Fruit fly (Drosophila melanogaster) whole organism, embryonic: ENCODE results near the gene Bap60.

Source experiments
- Atf-2 ChIP-seq: fragments of 200-800 bp; sonication (Bioruptor generic); optimal IDR thresholded peaks from 2 replicates; lab custom pipeline; 2016; ENCODE audit warnings: missing biosample characterization, missing genetic modification characterization
- Atf3 ChIP-seq: fragments of 200-800 bp; sonication (Bioruptor generic); optimal IDR thresholded peaks from 3 replicates; lab custom pipeline; 2016; ENCODE audit warnings: missing biosample characterization, missing genetic modification characterization
- Bteb2 ChIP-seq: fragments of 200-800 bp; sonication (Bioruptor generic); optimal IDR thresholded peaks from 2 replicates; lab custom pipeline; 2016; ENCODE audit warnings: missing biosample characterization, missing genetic modification characterization
- CG11247 ChIP-seq: fragments of 200-800 bp; sonication (Bioruptor generic); IDR thresholded peaks from 2 replicates; pipeline ENCODE4 v1.3.6; 2022; ENCODE audit warnings: missing biosample characterization, missing genetic modification characterization
- CG11560 ChIP-seq: fragments of 200-800 bp; sonication (Bioruptor generic); IDR thresholded peaks from 3 replicates; pipeline ENCODE4 v1.3.6; 2022; ENCODE audit warnings: missing biosample characterization, missing genetic modification characterization
- CG11695 ChIP-seq: fragments of 200-800 bp; sonication (Bioruptor generic); IDR thresholded peaks from 3 replicates; pipeline ENCODE4 v1.3.6; 2022; ENCODE audit warnings: missing biosample characterization, missing genetic modification characterization
- CG12744 ChIP-seq: fragments of 200-800 bp; sonication (Bioruptor generic); optimal IDR thresholded peaks from 2 replicates; lab custom pipeline; 2016; ENCODE audit warnings: missing biosample characterization, missing genetic modification characterization
- CG13123 ChIP-seq: fragments of 200-800 bp; sonication (Bioruptor generic); optimal IDR thresholded peaks from 2 replicates; lab custom pipeline; 2016; ENCODE audit warnings: missing biosample characterization, missing genetic modification characterization
- CG15269 ChIP-seq: fragments of 200-800 bp; sonication (Bioruptor generic); optimal IDR thresholded peaks from 2 replicates; lab custom pipeline; 2018; ENCODE audit warnings: missing biosample characterization, mild to moderate bottlenecking, missing genetic modification characterization, moderate library complexity
- CG17361 ChIP-seq: fragments of 200-800 bp; sonication (Bioruptor generic); IDR thresholded peaks from 3 replicates; pipeline ENCODE4 v1.3.6; 2022; ENCODE audit warnings: missing biosample characterization, missing genetic modification characterization
- CG17802 ChIP-seq: fragments of 200-800 bp; sonication (Bioruptor generic); optimal IDR thresholded peaks from 2 replicates; lab custom pipeline; 2018; ENCODE audit warnings: missing biosample characterization, mild to moderate bottlenecking, missing genetic modification characterization, moderate library complexity
- CG18476 ChIP-seq: fragments of 200-800 bp; sonication (Bioruptor generic); optimal IDR thresholded peaks from 2 replicates; lab custom pipeline; 2016; ENCODE audit warnings: missing biosample characterization, mild to moderate bottlenecking, missing genetic modification characterization
- CG2678 ChIP-seq: fragments of 200-800 bp; sonication (Bioruptor generic); optimal IDR thresholded peaks from 3 replicates; lab custom pipeline; 2019; ENCODE audit warnings: missing biosample characterization, mild to moderate bottlenecking, missing genetic modification characterization, moderate library complexity
- CG31365 ChIP-seq: fragments of 200-800 bp; sonication (Bioruptor generic); optimal IDR thresholded peaks from 2 replicates; lab custom pipeline; 2018; ENCODE audit warnings: missing biosample characterization, mild to moderate bottlenecking, missing genetic modification characterization
- CG32532 ChIP-seq: fragments of 200-800 bp; sonication (Bioruptor generic); IDR thresholded peaks from 2 replicates; pipeline ENCODE4 v1.3.6; 2022; ENCODE audit warnings: missing biosample characterization, missing genetic modification characterization
- CG5245 ChIP-seq: fragments of 200-800 bp; sonication (Bioruptor generic); optimal IDR thresholded peaks from 3 replicates; lab custom pipeline; 2016; ENCODE audit warnings: missing biosample characterization, missing genetic modification characterization
- CG6683 ChIP-seq: fragments of 200-800 bp; sonication (Bioruptor generic); optimal IDR thresholded peaks from 2 replicates; lab custom pipeline; 2017; ENCODE audit warnings: missing biosample characterization, mild to moderate bottlenecking, missing genetic modification characterization, missing genetic modification reagents
- CG6854 ChIP-seq: fragments of 200-800 bp; sonication (Bioruptor generic); optimal IDR thresholded peaks from 3 replicates; lab custom pipeline; 2017; ENCODE audit warnings: missing biosample characterization, mild to moderate bottlenecking, missing genetic modification characterization
- CG7271 ChIP-seq: fragments of 200-800 bp; sonication (Bioruptor generic); optimal IDR thresholded peaks from 2 replicates; lab custom pipeline; 2018; ENCODE audit warnings: missing biosample characterization, mild to moderate bottlenecking, missing genetic modification characterization, moderate library complexity
- CG9817 ChIP-seq: fragments of 200-800 bp; sonication (Bioruptor generic); optimal IDR thresholded peaks from 2 replicates; lab custom pipeline; 2018; ENCODE audit warnings: missing biosample characterization, mild to moderate bottlenecking, missing genetic modification characterization, moderate library complexity
- Elba2 ChIP-seq: fragments of 200-800 bp; sonication (Bioruptor generic); optimal IDR thresholded peaks from 3 replicates; lab custom pipeline; 2016; ENCODE audit warnings: missing biosample characterization, missing genetic modification characterization
- Fer1 ChIP-seq: fragments of 200-800 bp; sonication (Bioruptor generic); optimal IDR thresholded peaks from 2 replicates; lab custom pipeline; 2017; ENCODE audit warnings: missing biosample characterization, mild to moderate bottlenecking, missing genetic modification characterization
- Gug ChIP-seq: fragments of 200-800 bp; sonication (Bioruptor generic); IDR thresholded peaks from 4 replicates; pipeline ENCODE4 v1.3.6; 2022; ENCODE audit warnings: missing biosample characterization, missing genetic modification characterization
- HLH54F ChIP-seq: fragments of 200-800 bp; sonication (Bioruptor generic); optimal IDR thresholded peaks from 3 replicates; lab custom pipeline; 2016; ENCODE audit warnings: missing biosample characterization, missing genetic modification characterization
- Hand ChIP-seq: fragments of 200-800 bp; sonication (Bioruptor generic); optimal IDR thresholded peaks from 2 replicates; lab custom pipeline; 2017; ENCODE audit warnings: mild to moderate bottlenecking, missing biosample characterization, missing genetic modification reagents, missing genetic modification characterization
- Rx ChIP-seq: fragments of 200-800 bp; sonication (Bioruptor generic); IDR thresholded peaks from 2 replicates; pipeline ENCODE4 v1.3.6; 2022; ENCODE audit warnings: missing biosample characterization, missing genetic modification characterization
- Stat92E ChIP-seq, 3 experiments: fragments of >200 bp in 2 of 3; fragments of 200-800 bp in 1 of 3; sonication (Bioruptor generic) in 1 of 3; optimal IDR thresholded peaks; 2 replicates each; lab custom pipeline; 2017 to 2019; ENCODE audit warnings: missing biosample characterization in 3 of 3, missing genetic modification characterization in 3 of 3, mild to moderate bottlenecking in 1 of 3, moderate library complexity in 1 of 3
- TFAM ChIP-seq: fragments of 200-800 bp; sonication (Bioruptor generic); optimal IDR thresholded peaks from 2 replicates; lab custom pipeline; 2017; ENCODE audit warnings: missing biosample characterization, missing genetic modification characterization, inconsistent platforms
- Trl ChIP-seq, 3 experiments: fragments of >200 bp in 2 of 3; fragments of 200-800 bp in 1 of 3; sonication (Bioruptor generic) in 1 of 3; optimal IDR thresholded peaks; 2 replicates in 1 of 3; 3 replicates in 2 of 3; lab custom pipeline; 2016 to 2017; ENCODE audit warnings: missing biosample characterization in 1 of 3, missing genetic modification characterization in 1 of 3
- ash1 ChIP-seq: fragments of 200-800 bp; sonication (Bioruptor generic); optimal IDR thresholded peaks from 2 replicates; lab custom pipeline; 2018; ENCODE audit warnings: missing biosample characterization, mild to moderate bottlenecking, missing genetic modification characterization
- chinmo ChIP-seq: fragments of 200-800 bp; sonication (Bioruptor generic); IDR thresholded peaks from 4 replicates; pipeline ENCODE4 v1.3.6; 2022; ENCODE audit warnings: missing biosample characterization, missing genetic modification characterization; ENCODE audit not compliant: partially characterized antibody
- chn ChIP-seq: fragments of 200-800 bp; sonication (Bioruptor generic); optimal IDR thresholded peaks from 2 replicates; lab custom pipeline; 2016; ENCODE audit warnings: missing biosample characterization, missing genetic modification characterization
- disco-r ChIP-seq: fragments of 200-800 bp; sonication (Bioruptor generic); optimal IDR thresholded peaks from 2 replicates; lab custom pipeline; 2016; ENCODE audit warnings: missing biosample characterization, missing genetic modification characterization
- dm ChIP-seq: fragments of 200-800 bp; sonication (Bioruptor generic); optimal IDR thresholded peaks from 3 replicates; lab custom pipeline; 2016; ENCODE audit warnings: missing biosample characterization, missing genetic modification characterization
- ewg ChIP-seq: fragments of 200-800 bp; sonication (Bioruptor generic); optimal IDR thresholded peaks from 3 replicates; lab custom pipeline; 2017; ENCODE audit warnings: mild to moderate bottlenecking, missing biosample characterization, missing genetic modification reagents, missing genetic modification characterization
- fd64A ChIP-seq: fragments of 200-800 bp; sonication (Bioruptor generic); optimal IDR thresholded peaks from 3 replicates; lab custom pipeline; 2018; ENCODE audit warnings: missing biosample characterization, mild to moderate bottlenecking, missing genetic modification characterization
- hbn ChIP-seq: fragments of 200-800 bp; sonication (Bioruptor generic); IDR thresholded peaks from 2 replicates; pipeline ENCODE4 v1.3.6; 2022; ENCODE audit warnings: missing biosample characterization, missing genetic modification characterization; ENCODE audit not compliant: partially characterized antibody
- hth ChIP-seq: fragments of >200 bp; optimal IDR thresholded peaks from 2 replicates; lab custom pipeline; 2017; ENCODE audit warnings: inconsistent platforms
- kay ChIP-seq: fragments of 200-800 bp; sonication (Bioruptor generic); optimal IDR thresholded peaks from 2 replicates; lab custom pipeline; 2016; ENCODE audit warnings: missing biosample characterization, missing genetic modification characterization
- odd ChIP-seq: fragments of 200-800 bp; sonication (Bioruptor generic); optimal IDR thresholded peaks from 2 replicates; lab custom pipeline; 2017; ENCODE audit warnings: missing biosample characterization, mild to moderate bottlenecking, missing genetic modification characterization
- peb ChIP-seq: fragments of 200-800 bp; sonication (Bioruptor generic); IDR thresholded peaks from 2 replicates; pipeline ENCODE4 v1.3.6; 2022; ENCODE audit warnings: missing biosample characterization, missing genetic modification characterization
- phol ChIP-seq: fragments of 200-800 bp; sonication (Bioruptor generic); optimal IDR thresholded peaks from 3 replicates; lab custom pipeline; 2018; ENCODE audit warnings: missing biosample characterization, mild to moderate bottlenecking, missing genetic modification characterization, moderate library complexity
- pum ChIP-seq: fragments of 200-800 bp; sonication (Bioruptor generic); optimal IDR thresholded peaks from 2 replicates; lab custom pipeline; 2016; ENCODE audit warnings: missing biosample characterization, missing genetic modification characterization
- run ChIP-seq: fragments of 200-800 bp; sonication (Bioruptor generic); optimal IDR thresholded peaks from 3 replicates; lab custom pipeline; 2018; ENCODE audit warnings: missing biosample characterization, mild to moderate bottlenecking, missing genetic modification characterization
- sd ChIP-seq: fragments of 200-800 bp; sonication (Bioruptor generic); optimal IDR thresholded peaks from 3 replicates; lab custom pipeline; 2018; ENCODE audit warnings: missing biosample characterization, mild to moderate bottlenecking, missing genetic modification characterization, moderate library complexity
- sna ChIP-seq: fragments of 200-800 bp; sonication (Bioruptor generic); IDR thresholded peaks from 2 replicates; pipeline ENCODE4 v1.3.6; 2022; ENCODE audit warnings: missing biosample characterization, missing genetic modification characterization; ENCODE audit not compliant: partially characterized antibody
- tap ChIP-seq: fragments of 200-800 bp; optimal IDR thresholded peaks from 3 replicates; lab custom pipeline; 2019; ENCODE audit warnings: missing biosample characterization, mild to moderate bottlenecking, missing genetic modification characterization, moderate library complexity
- tio ChIP-seq: fragments of 200-800 bp; sonication (Bioruptor generic); optimal IDR thresholded peaks from 2 replicates; lab custom pipeline; 2017; ENCODE audit warnings: missing biosample characterization, missing genetic modification characterization, inconsistent platforms
- vvl ChIP-seq: fragments of 200-800 bp; sonication (Bioruptor generic); IDR thresholded peaks from 2 replicates; pipeline ENCODE4 v1.3.6; 2022; ENCODE audit warnings: missing biosample characterization, missing genetic modification characterization
- wdn ChIP-seq: fragments of 200-800 bp; sonication (Bioruptor generic); IDR thresholded peaks from 2 replicates; pipeline ENCODE4 v1.3.6; 2022; ENCODE audit warnings: missing biosample characterization, missing genetic modification characterization

Gene Bap60

DNA sequence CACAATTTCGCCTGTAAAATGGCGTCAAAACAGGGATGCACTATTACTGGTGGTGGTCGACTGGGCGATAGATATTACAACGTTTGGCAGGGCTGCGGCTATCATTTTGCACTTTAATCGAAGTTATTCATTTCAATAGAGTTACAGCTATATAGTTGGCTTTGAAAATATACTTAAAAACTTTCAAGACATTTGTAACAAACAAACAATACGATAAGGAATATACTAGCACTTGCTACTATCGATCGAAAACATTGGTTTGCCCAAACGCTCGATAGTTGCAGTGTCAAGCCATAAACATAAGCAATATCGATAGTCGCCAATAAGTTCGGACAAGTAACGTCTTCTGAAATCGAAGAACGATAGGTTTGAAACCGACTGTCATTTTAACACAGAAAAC lies at the start of gene Bap60, which contains the start of gene CG12096 (continued):
- peak; percentile 62 for TF ChIP-seq CG32532
- TF ChIP-seq HLH54F (GFP tag; lab: Kevin White, UChicago), result peak; percentile 84
- peak; percentile 13 for TF ChIP-seq CG31365 (tag; lab: Kevin White, UChicago)
- 0 out of 3 replicates have a peak, but pooled peaks have one; percentile 45 for TF ChIP-seq CG11695 (GFP tag; lab: Robert Waterston, UW)
- peak; percentile 56 for TF ChIP-seq Atf-2 (GFP tag; lab: Kevin White, UChicago)
- no peak for TF ChIP-seq tap
- TF ChIP-seq hbn, result peak; percentile 92
- TF ChIP-seq peb (GFP tag; lab: Robert Waterston, UW), result no peak
- no peak for TF ChIP-seq tio (GFP tag; lab: Kevin White, UChicago)
- TF ChIP-seq CG15269, result peak; percentile 69
- peak; percentile 84 for TF ChIP-seq CG17361
- peak; percentile 44 for TF ChIP-seq odd (GFP tag; lab: Kevin White, UChicago)
- no peak for TF ChIP-seq CG2678 (tag; lab: Kevin White, UChicago)
- TF ChIP-seq Elba2 (GFP tag; lab: Kevin White, UChicago), result peak; percentile 82
- peak; percentile 24 for TF ChIP-seq CG5245 (GFP tag; lab: Kevin White, UChicago)
- TF ChIP-seq CG9817 (tag; lab: Kevin White, UChicago), result peak; percentile 85
- no peak for TF ChIP-seq sd
- TF ChIP-seq phol (tag; lab: Kevin White, UChicago), result peak; percentile 99
- TF ChIP-seq sna (GFP tag; lab: Robert Waterston, UW), result peak; percentile 95
- TF ChIP-seq Atf3, result peak; percentile 46
- no peak for TF ChIP-seq CG7271 (tag; lab: Kevin White, UChicago)
- peak; percentile 68 for TF ChIP-seq CG12744
- TF ChIP-seq wdn (GFP tag; lab: Robert Waterston, UW), result 0 out of 2 replicates have a peak, but pooled peaks have one; percentile 26
- TF ChIP-seq CG13123, result peak; percentile 34
- TF ChIP-seq ewg (GFP tag; lab: Kevin White, UChicago), result peak; percentile 45
- TF ChIP-seq run, result no peak
- TF ChIP-seq hth (lab: Kevin White, UChicago), result no peak
- TF ChIP-seq Stat92E (GFP tag; optimal IDR thresholded peaks at IDR 0.05; lab: Kevin White, UChicago), result peak in 1 of 3 experiments; percentile 42
- peak; percentile 68; the same call in 1 of the 4 replicates for TF ChIP-seq chinmo
- TF ChIP-seq fd64A (GFP tag; lab: Kevin White, UChicago), result no peak
- TF ChIP-seq Gug (GFP tag; lab: Robert Waterston, UW), result peak; percentile 59; the same call in 2 of the 4 replicates
- peak; percentile 70 for TF ChIP-seq Fer1 (GFP tag; lab: Kevin White, UChicago)
- TF ChIP-seq TFAM (GFP tag; lab: Kevin White, UChicago), result no peak
- no peak for TF ChIP-seq Trl (optimal IDR thresholded peaks at IDR 0.05; lab: Kevin White, UChicago)
- TF ChIP-seq Trl (GFP tag; optimal IDR thresholded peaks at IDR 0.05; lab: Kevin White, UChicago), result peak; percentile 46
- TF ChIP-seq dm, result peak; percentile 86
- TF ChIP-seq chn, result peak; percentile 55
- peak; percentile 20 for TF ChIP-seq CG6683 (GFP tag; lab: Kevin White, UChicago)
- TF ChIP-seq disco-r, result peak; percentile 57
- TF ChIP-seq CG11247 (GFP tag; lab: Robert Waterston, UW), result peak; percentile 53; the same call in 1 of the 2 replicates
- peak; percentile 48 for TF ChIP-seq Bteb2 (GFP tag; lab: Kevin White, UChicago)
- TF ChIP-seq CG18476 (GFP tag; lab: Kevin White, UChicago), result peak; percentile 34
- no peak for TF ChIP-seq CG6854
- TF ChIP-seq Rx (GFP tag; lab: Robert Waterston, UW), result no peak
- TF ChIP-seq kay (GFP tag; lab: Kevin White, UChicago), result peak; percentile 35
- TF ChIP-seq CG17802 (tag; lab: Kevin White, UChicago), result peak; percentile 12
- TF ChIP-seq CG11560 (tag; lab: Robert Waterston, UW), result no peak
- peak; percentile 52; the same call in 1 of the 2 replicates for TF ChIP-seq vvl (GFP tag; lab: Robert Waterston, UW)
- peak; percentile 81 for TF ChIP-seq pum
- TF ChIP-seq ash1 (GFP tag; lab: Kevin White, UChicago), result no peak
- TF ChIP-seq Hand, result peak; percentile 14
